Fruit fly (Drosophila melanogaster): Measurements from ENCODE around the gene Men.

Men gene

DNA sequence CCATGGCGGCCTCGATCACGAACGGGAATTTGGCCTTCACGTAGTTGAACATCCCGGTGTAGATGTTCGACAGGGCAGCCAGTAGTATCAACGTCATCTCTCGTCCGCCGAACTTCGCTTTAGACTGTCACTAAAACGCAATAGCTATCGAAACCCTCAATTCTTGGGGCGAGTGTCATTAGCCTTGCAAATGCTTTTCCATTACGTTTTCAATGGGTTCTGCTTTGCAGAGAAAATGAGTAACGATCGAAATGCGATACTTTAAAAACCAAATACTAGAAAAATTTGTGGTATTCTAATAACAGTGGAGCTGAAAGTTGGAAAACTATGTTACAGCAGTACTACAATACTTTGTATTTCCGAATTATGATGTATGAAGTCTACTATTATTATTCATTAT, 46.1 kb downstream of the Men start, which contains the start of gene CG43630:
Gene CG43630 (minus strand): TSS at position 101 of the 400 bp plus-strand sequence.
- TF ChIP-seq CG8632 (GFP tag; optimal IDR thresholded peaks at IDR 0.05) (no peak), Ets21C (GFP tag; optimal IDR thresholded peaks at IDR 0.05) (no peak), CG16779 (tag; optimal IDR thresholded peaks at IDR 0.05) (no peak), fkh (GFP tag; optimal IDR thresholded peaks at IDR 0.05) (no peak), CG9139 (GFP tag; optimal IDR thresholded peaks at IDR 0.05) (no peak), acj6 (GFP tag; optimal IDR thresholded peaks at IDR 0.05) (no peak), eg (GFP tag; IDR thresholded peaks at IDR 0.05) (no peak), Gug (GFP tag; IDR thresholded peaks at IDR 0.05) (no peak), topi (GFP tag; optimal IDR thresholded peaks at IDR 0.05) (no peak), CG11902 (GFP tag; optimal IDR thresholded peaks at IDR 0.05) (no peak), Sox15 (GFP tag; optimal IDR thresholded peaks at IDR 0.05) (no peak), svp (GFP tag) (no peak), CG6854 (GFP tag; optimal IDR thresholded peaks at IDR 0.05) (no peak), CG32006 (GFP tag; optimal IDR thresholded peaks at IDR 0.05) (no peak), CG1621 (tag; optimal IDR thresholded peaks at IDR 0.05) (no peak)

DNA sequence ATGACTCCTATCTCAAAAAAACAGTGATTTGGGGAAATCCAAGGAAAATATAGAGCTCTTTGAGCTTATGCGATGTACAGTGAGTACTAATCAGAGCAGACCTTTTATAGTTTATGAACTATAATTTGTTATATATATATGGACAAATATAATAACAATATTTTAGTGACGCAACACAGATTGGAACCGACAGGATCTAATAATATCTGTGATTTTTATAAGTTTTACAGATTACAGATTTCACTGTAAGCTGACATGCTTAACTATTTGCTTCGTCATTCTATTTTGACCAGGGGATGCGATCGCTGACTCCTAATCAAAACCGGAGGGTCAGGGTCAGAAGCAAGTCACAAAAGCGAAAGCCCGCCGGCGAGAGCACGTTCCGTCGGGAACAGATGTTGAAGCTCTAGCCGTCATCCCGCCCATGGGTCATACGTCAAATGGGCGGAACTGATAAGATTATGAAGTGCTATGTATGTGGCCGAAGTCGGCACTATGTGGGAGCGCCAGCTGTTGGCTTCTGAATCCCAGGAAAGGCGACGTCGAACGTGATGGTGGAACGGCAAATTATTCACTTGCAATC, 48.1 kb downstream of the Men start, which contains the start of gene Gnmt:
Gene Gnmt (plus strand): TSS at position 568 of the 583 bp plus-strand sequence.
- TF ChIP-seq salr (GFP tag; optimal IDR thresholded peaks at IDR 0.05) (no peak), svp (GFP tag) (peak; percentile 98), CG6808 (GFP tag; optimal IDR thresholded peaks at IDR 0.05) (no peak), CG6792 (GFP tag; optimal IDR thresholded peaks at IDR 0.05) (no peak)

DNA sequence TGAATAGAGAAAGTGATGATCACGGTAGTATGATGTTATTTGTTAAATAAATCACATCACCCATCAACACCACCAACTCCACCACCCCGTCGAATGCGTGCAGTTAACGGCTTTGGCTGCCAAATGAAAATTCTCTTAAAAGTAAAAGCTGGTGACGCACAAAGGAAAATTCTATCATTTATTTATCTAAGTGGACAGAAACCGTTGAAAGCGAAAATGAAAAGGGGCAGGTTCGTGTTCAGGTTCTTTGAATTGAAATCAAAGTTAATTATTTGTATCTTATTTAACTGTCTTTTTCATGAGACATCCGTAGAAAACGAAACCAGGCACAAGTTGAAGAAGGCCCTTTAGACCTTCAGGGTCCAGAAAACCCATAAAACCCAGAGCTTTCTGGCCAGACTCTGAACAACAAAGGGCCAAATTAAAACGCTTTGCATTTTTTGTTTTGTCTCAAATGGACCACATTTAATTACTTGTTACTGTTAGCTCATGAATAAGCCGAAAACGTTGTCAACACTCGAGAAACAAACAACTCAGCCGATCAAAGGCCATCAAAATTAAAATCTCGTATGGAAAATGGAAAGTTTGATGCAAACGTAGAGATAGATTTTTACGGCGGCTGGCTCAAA, 55.9 kb downstream of the Men start:
- TF ChIP-seq CG6276 (GFP tag; optimal IDR thresholded peaks at IDR 0.05): no peak
- TF ChIP-seq CG6163 (GFP tag; IDR thresholded peaks at IDR 0.05): no peak
- no peak for TF ChIP-seq CG9139 (GFP tag; optimal IDR thresholded peaks at IDR 0.05)
- no peak for TF ChIP-seq esn (GFP tag; optimal IDR thresholded peaks at IDR 0.05)
- no peak for TF ChIP-seq Sox14 (GFP tag; optimal IDR thresholded peaks at IDR 0.05)
- TF ChIP-seq Ets96B (tag; optimal IDR thresholded peaks at IDR 0.05): no peak
- no peak for TF ChIP-seq ss (GFP tag; optimal IDR thresholded peaks at IDR 0.05)
- no peak for TF ChIP-seq topi (GFP tag; optimal IDR thresholded peaks at IDR 0.05)
- TF ChIP-seq CG6792 (GFP tag; optimal IDR thresholded peaks at IDR 0.05): no peak
- TF ChIP-seq cyc (GFP tag; optimal IDR thresholded peaks at IDR 0.05): no peak
- no peak for TF ChIP-seq salr (GFP tag; optimal IDR thresholded peaks at IDR 0.05)
- TF ChIP-seq svp (GFP tag): no peak
- no peak for TF ChIP-seq CG16779 (tag; optimal IDR thresholded peaks at IDR 0.05)
- TF ChIP-seq dsx (GFP tag; optimal IDR thresholded peaks at IDR 0.05; ENCODE audit: poor library complexity, severe bottlenecking): no peak
- no peak for TF ChIP-seq CG7368 (GFP tag; optimal IDR thresholded peaks at IDR 0.05)
- TF ChIP-seq lz (GFP tag; optimal IDR thresholded peaks at IDR 0.05): no peak
- no peak for TF ChIP-seq Lpt (GFP tag; optimal IDR thresholded peaks at IDR 0.05)
- no peak for TF ChIP-seq CG8319 (GFP tag; optimal IDR thresholded peaks at IDR 0.05)

Measured in whole organism, prepupa.